Fruit fly (Drosophila melanogaster) whole organism, wandering third instar larva: ENCODE measurements around the gene CG17154.

Source experiments
- Abd-B ChIP-seq: fragments of >200 bp; optimal IDR thresholded peaks from 2 replicates; lab custom pipeline; 2017; ENCODE audit warnings: missing biosample characterization, missing genetic modification characterization
- CG32264 ChIP-seq: fragments of 200-800 bp; sonication (Bioruptor generic); optimal IDR thresholded peaks from 2 replicates; lab custom pipeline; 2016; ENCODE audit warnings: missing biosample characterization, missing genetic modification characterization
- CG9705 ChIP-seq: fragments of 200-800 bp; sonication (Bioruptor generic); optimal IDR thresholded peaks from 2 replicates; lab custom pipeline; 2018; ENCODE audit warnings: missing biosample characterization, mild to moderate bottlenecking, missing genetic modification characterization
- CrebA ChIP-seq: fragments of 200-800 bp; sonication (Bioruptor generic); optimal IDR thresholded peaks from 2 replicates; lab custom pipeline; 2016; ENCODE audit warnings: missing biosample characterization, mild to moderate bottlenecking, missing genetic modification characterization, borderline replicate concordance
- Dfd ChIP-seq: fragments of >200 bp; optimal IDR thresholded peaks from 2 replicates; lab custom pipeline; 2017; ENCODE audit warnings: missing biosample characterization, missing genetic modification characterization
- Dif ChIP-seq: fragments of 200-275, 200-300 bp; sonication (Bioruptor generic); optimal IDR thresholded peaks from 2 replicates; lab custom pipeline; 2018; ENCODE audit warnings: missing biosample characterization, missing genetic modification characterization; ENCODE audit not compliant: partially characterized antibody
- GATAd ChIP-seq: sonication (Bioruptor generic); optimal IDR thresholded peaks from 2 replicates; lab custom pipeline; 2016; ENCODE audit warnings: missing biosample characterization, missing genetic modification characterization
- HLH106 ChIP-seq: fragments of 200-800 bp; optimal IDR thresholded peaks from 3 replicates; lab custom pipeline; 2019; ENCODE audit warnings: missing biosample characterization, mild to moderate bottlenecking, missing genetic modification characterization, moderate library complexity
- Hnf4 ChIP-seq: fragments of 200-800 bp; sonication (Bioruptor generic); optimal IDR thresholded peaks from 2 replicates; lab custom pipeline; 2016; ENCODE audit warnings: missing biosample characterization, mild to moderate bottlenecking, missing genetic modification characterization
- Hr78 ChIP-seq: fragments of >200 bp; optimal IDR thresholded peaks from 2 replicates; lab custom pipeline; 2017; ENCODE audit warnings: missing biosample characterization, missing genetic modification characterization
- Hr83 ChIP-seq: fragments of 200-300 bp; sonication (Bioruptor generic); optimal IDR thresholded peaks from 2 replicates; lab custom pipeline; 2016; ENCODE audit warnings: missing biosample characterization, mild to moderate bottlenecking, missing genetic modification characterization, moderate library complexity; ENCODE audit not compliant: poor library complexity, severe bottlenecking
- Jra ChIP-seq: sonication (Bioruptor generic); optimal IDR thresholded peaks from 2 replicates; lab custom pipeline; 2016; ENCODE audit warnings: missing biosample characterization, missing genetic modification characterization
- Mio ChIP-seq: sonication (Bioruptor generic); optimal IDR thresholded peaks from 2 replicates; lab custom pipeline; 2016; ENCODE audit warnings: missing biosample characterization, missing genetic modification characterization
- Myc ChIP-seq: fragments of >200 bp; optimal IDR thresholded peaks from 2 replicates; lab custom pipeline; 2017
- N ChIP-seq: fragments of >200 bp; optimal IDR thresholded peaks from 2 replicates; lab custom pipeline; 2018; ENCODE audit warnings: missing biosample characterization, missing external identifiers, missing genetic modification characterization
- OdsH ChIP-seq: fragments of 200-800 bp; sonication (Bioruptor generic); optimal IDR thresholded peaks from 2 replicates; lab custom pipeline; 2016; ENCODE audit warnings: missing biosample characterization, mild to moderate bottlenecking, missing genetic modification characterization
- Rel ChIP-seq, 2 experiments: fragments of 200-800 bp; sonication (Bioruptor generic) in 1 of 2; optimal IDR thresholded peaks; 2 replicates in 1 of 2; 3 replicates in 1 of 2; lab custom pipeline; 2016 to 2019; ENCODE audit warnings: mild to moderate bottlenecking in 2 of 2, missing biosample characterization in 2 of 2, missing genetic modification characterization in 2 of 2, moderate library complexity in 1 of 2
- Sp1 ChIP-seq: fragments of 200-800 bp; sonication (Bioruptor generic); optimal IDR thresholded peaks from 3 replicates; lab custom pipeline; 2019; ENCODE audit warnings: missing biosample characterization, mild to moderate bottlenecking, missing genetic modification characterization, moderate library complexity
- Vsx2 ChIP-seq: fragments of 200-300, 225-300 bp; sonication (Bioruptor generic); optimal IDR thresholded peaks from 2 replicates; lab custom pipeline; 2018; ENCODE audit warnings: missing biosample characterization, missing genetic modification characterization; ENCODE audit not compliant: partially characterized antibody
- br ChIP-seq: fragments of 200-800 bp; sonication (Bioruptor generic); optimal IDR thresholded peaks from 2 replicates; lab custom pipeline; 2016; ENCODE audit warnings: missing biosample characterization, missing genetic modification characterization
- brk ChIP-seq: fragments of 200-800 bp; sonication (Bioruptor generic); optimal IDR thresholded peaks from 2 replicates; lab custom pipeline; 2016; ENCODE audit warnings: missing biosample characterization, mild to moderate bottlenecking, missing genetic modification characterization
- dl ChIP-seq, 2 experiments: fragments of 175-275, 200-275 bp in 1 of 2; fragments of 200-275 bp in 1 of 2; sonication (Bioruptor generic); optimal IDR thresholded peaks; lab custom pipeline; 2018; ENCODE audit warnings: mild to moderate bottlenecking in 2 of 2, missing biosample characterization in 2 of 2, missing genetic modification characterization in 2 of 2, moderate library complexity in 2 of 2; ENCODE audit not compliant: partially characterized antibody in 2 of 2, insufficient read depth in 1 of 2
- dmrt93B ChIP-seq: fragments of 200-800 bp; sonication (Bioruptor generic); optimal IDR thresholded peaks from 2 replicates; lab custom pipeline; 2018; ENCODE audit warnings: missing biosample characterization, mild to moderate bottlenecking, missing genetic modification characterization
- dsf ChIP-seq: sonication (Bioruptor generic); optimal IDR thresholded peaks from 2 replicates; lab custom pipeline; 2016; ENCODE audit warnings: missing biosample characterization, missing genetic modification characterization, borderline replicate concordance
- ey ChIP-seq: fragments of 200-800 bp; sonication (Bioruptor generic); optimal IDR thresholded peaks from 2 replicates; lab custom pipeline; 2016; ENCODE audit warnings: missing biosample characterization, missing genetic modification characterization
- foxo ChIP-seq, 2 experiments: fragments of 200-800 bp; sonication (Bioruptor generic); optimal IDR thresholded peaks; 2 replicates in 1 of 2; 3 replicates in 1 of 2; lab custom pipeline; 2016 to 2017; ENCODE audit warnings: missing biosample characterization in 2 of 2, missing genetic modification characterization in 2 of 2
- fru ChIP-seq: fragments of 200-800 bp; sonication (Bioruptor generic); optimal IDR thresholded peaks from 3 replicates; lab custom pipeline; 2016; ENCODE audit warnings: missing biosample characterization, mild to moderate bottlenecking, missing genetic modification characterization
- h ChIP-seq: fragments of 200-800 bp; sonication (Bioruptor generic); optimal IDR thresholded peaks from 3 replicates; lab custom pipeline; 2016; ENCODE audit warnings: missing biosample characterization, mild to moderate bottlenecking, missing genetic modification characterization
- jim ChIP-seq: fragments of 175-275, 200-325 bp; sonication (Bioruptor generic); optimal IDR thresholded peaks from 2 replicates; lab custom pipeline; 2016; ENCODE audit warnings: missing biosample characterization, mild to moderate bottlenecking, missing genetic modification characterization
- lola ChIP-seq: fragments of >200 bp; optimal IDR thresholded peaks from 2 replicates; lab custom pipeline; 2017; ENCODE audit warnings: missing biosample characterization, missing genetic modification characterization
- pan ChIP-seq: fragments of >200 bp; optimal IDR thresholded peaks from 2 replicates; lab custom pipeline; 2017
- psq ChIP-seq: fragments of 200-800 bp; sonication (Bioruptor generic); optimal IDR thresholded peaks from 3 replicates; lab custom pipeline; 2017; ENCODE audit warnings: missing biosample characterization, mild to moderate bottlenecking, missing genetic modification characterization, moderate library complexity
- rgr ChIP-seq: fragments of 200-800 bp; sonication (Bioruptor generic); optimal IDR thresholded peaks from 3 replicates; lab custom pipeline; 2016; ENCODE audit warnings: missing biosample characterization, mild to moderate bottlenecking, missing genetic modification characterization
- sage ChIP-seq: fragments of 200-800 bp; sonication (Bioruptor generic); optimal IDR thresholded peaks from 2 replicates; lab custom pipeline; 2016; ENCODE audit warnings: missing biosample characterization, mild to moderate bottlenecking, missing genetic modification characterization
- sv ChIP-seq: fragments of 200-800 bp; sonication (Bioruptor generic); optimal IDR thresholded peaks from 3 replicates; lab custom pipeline; 2016; ENCODE audit warnings: missing biosample characterization, missing genetic modification characterization
- tai ChIP-seq: sonication (Bioruptor generic); optimal IDR thresholded peaks from 2 replicates; lab custom pipeline; 2016; ENCODE audit warnings: missing biosample characterization, missing genetic modification characterization
- usp ChIP-seq: fragments of >200 bp; optimal IDR thresholded peaks from 2 replicates; lab custom pipeline; 2017; ENCODE audit warnings: missing biosample characterization, missing genetic modification characterization
- woc ChIP-seq: sonication (Bioruptor generic); optimal IDR thresholded peaks from 2 replicates; lab custom pipeline; 2016; ENCODE audit warnings: missing biosample characterization, mild to moderate bottlenecking, missing genetic modification characterization

The CG17154 gene

DNA sequence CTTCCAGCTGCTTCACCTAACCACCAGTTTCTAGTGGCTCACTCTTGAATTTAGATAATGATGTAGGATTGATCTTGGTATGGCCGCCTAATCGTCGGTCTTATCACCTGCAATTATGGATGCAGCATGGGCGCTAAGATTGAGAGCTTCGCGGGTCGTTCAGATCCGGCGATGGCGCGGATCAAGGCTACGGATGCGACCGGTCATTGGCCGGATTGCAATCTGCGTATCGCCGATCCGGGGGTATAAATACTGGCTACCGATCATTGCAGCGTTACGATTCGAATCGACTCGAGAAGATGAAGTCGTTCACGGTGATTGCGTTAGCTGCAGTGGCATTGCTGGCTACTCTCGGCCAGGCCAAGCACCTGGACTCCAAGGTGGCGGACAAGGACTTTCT lies 40.7 kb downstream of the CG17154 start, which contains the start of gene Lsp2:
TSS of gene Lsp2 (plus strand) at position 283 of the 400 bp plus-strand sequence.
- no peak for TF ChIP-seq GATAd (GFP tag; lab: Kevin White, UChicago)
- TF ChIP-seq Hnf4 (GFP tag; lab: Kevin White, UChicago) = peak; percentile 0

DNA sequence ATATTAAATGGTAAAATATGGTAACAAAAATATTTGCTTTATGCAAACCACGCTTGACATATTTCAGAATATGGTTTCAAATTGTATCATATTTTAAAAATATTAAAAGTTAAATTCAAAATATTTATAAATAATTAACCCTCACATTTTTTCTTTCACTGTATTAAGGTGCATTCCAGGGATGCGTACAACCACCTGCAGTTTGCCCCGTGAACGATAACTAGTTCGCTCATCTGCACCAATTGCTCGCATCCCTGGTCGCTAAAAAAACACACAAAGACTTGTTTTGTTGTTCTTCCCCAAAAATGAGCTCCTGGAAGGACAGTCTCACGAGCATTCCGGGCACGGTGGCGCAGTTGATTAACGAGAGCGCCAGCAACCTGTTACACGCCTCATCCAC lies 43.5 kb downstream of the CG17154 start, which contains the start of gene DEF8:
TSS of gene DEF8 (plus strand) at position 229 of the 400 bp plus-strand sequence.
- TF ChIP-seq dsf (GFP tag; lab: Kevin White, UChicago) = no peak
- peak; percentile 65 for TF ChIP-seq fru (GFP tag; lab: Kevin White, UChicago)
- peak; percentile 37 for TF ChIP-seq br (GFP tag; lab: Kevin White, UChicago)
- TF ChIP-seq N (GFP tag; lab: Kevin White, UChicago) = no peak
- TF ChIP-seq sv (GFP tag; lab: Kevin White, UChicago) = peak; percentile 30
- TF ChIP-seq psq (GFP tag; lab: Kevin White, UChicago) = peak; percentile 72
- TF ChIP-seq Sp1 (GFP tag; lab: Kevin White, UChicago) = peak; percentile 85
- no peak for TF ChIP-seq jim (GFP tag; lab: Kevin White, UChicago)
- TF ChIP-seq woc (GFP tag; lab: Kevin White, UChicago) = peak; percentile 71
- TF ChIP-seq foxo (GFP tag; optimal IDR thresholded peaks at IDR 0.05; lab: Kevin White, UChicago) = peak in 1 of 2 experiments; percentile 76
- peak; percentile 30 for TF ChIP-seq Hnf4 (GFP tag; lab: Kevin White, UChicago)
- peak; percentile 78 for TF ChIP-seq rgr (GFP tag; lab: Kevin White, UChicago)
- TF ChIP-seq Myc = no peak
- TF ChIP-seq HLH106 (tag; lab: Kevin White, UChicago) = peak; percentile 84
- TF ChIP-seq Hr83 (GFP tag; lab: Kevin White, UChicago) = peak; percentile 78
- TF ChIP-seq usp (GFP tag; lab: Kevin White, UChicago) = no peak
- no peak for TF ChIP-seq Vsx2 (GFP tag; lab: Kevin White, UChicago)
- peak; percentile 58 for TF ChIP-seq h (GFP tag; lab: Kevin White, UChicago)
- TF ChIP-seq OdsH = peak; percentile 78
- peak; percentile 52 for TF ChIP-seq CG9705 (GFP tag; lab: Kevin White, UChicago)
- TF ChIP-seq Dif (GFP tag; lab: Kevin White, UChicago) = no peak
- peak; percentile 38 for TF ChIP-seq ey
- no peak for TF ChIP-seq Rel (GFP tag; optimal IDR thresholded peaks at IDR 0.05; lab: Kevin White, UChicago)
- peak; percentile 99 for TF ChIP-seq Rel (tag; optimal IDR thresholded peaks at IDR 0.05; lab: Kevin White, UChicago)
- peak; percentile 24 for TF ChIP-seq brk (GFP tag; lab: Kevin White, UChicago)
- TF ChIP-seq Abd-B = no peak
- peak; percentile 23 for TF ChIP-seq dmrt93B
- TF ChIP-seq Dfd (GFP tag; lab: Kevin White, UChicago) = no peak

DNA sequence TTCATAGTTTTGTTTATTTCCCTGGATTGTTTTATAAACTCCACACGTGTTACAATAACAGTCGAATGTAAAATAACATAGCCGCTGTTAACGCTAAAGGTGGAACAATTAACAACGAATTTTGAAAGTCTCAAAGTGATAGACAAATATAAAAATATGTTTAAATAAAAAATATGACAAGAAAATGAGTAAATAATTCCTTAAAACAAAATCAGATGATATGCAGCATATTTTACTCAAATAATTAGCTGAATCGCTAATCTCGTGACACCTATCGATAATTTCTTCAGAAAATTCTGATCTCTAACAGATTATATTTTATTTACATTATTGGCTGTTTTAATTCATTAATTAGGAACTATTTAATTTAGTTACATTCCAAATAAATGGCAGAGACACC lies 48.2 kb downstream of the CG17154 start, which contains the start of the genes CG5645 and Atg12:
TSS of gene CG5645 (minus strand) at position 77 of the 400 bp plus-strand sequence.
TSS of gene Atg12 (plus strand) at position 338 of the 400 bp plus-strand sequence.
- no peak for TF ChIP-seq dmrt93B
- peak; percentile 46 for TF ChIP-seq ey
- peak; percentile 13 for TF ChIP-seq CG32264 (GFP tag; lab: Kevin White, UChicago)
- peak; percentile 48 for TF ChIP-seq psq (GFP tag; lab: Kevin White, UChicago)
- TF ChIP-seq Sp1 (GFP tag; lab: Kevin White, UChicago) = peak; percentile 46
- TF ChIP-seq HLH106 (tag; lab: Kevin White, UChicago) = peak; percentile 67
- no peak for TF ChIP-seq jim (GFP tag; lab: Kevin White, UChicago)
- TF ChIP-seq sage (GFP tag; lab: Kevin White, UChicago) = no peak
- no peak for TF ChIP-seq Rel (GFP tag; optimal IDR thresholded peaks at IDR 0.05; lab: Kevin White, UChicago)
- TF ChIP-seq Rel (tag; optimal IDR thresholded peaks at IDR 0.05; lab: Kevin White, UChicago) = peak; percentile 43
- peak; percentile 71 for TF ChIP-seq brk (GFP tag; lab: Kevin White, UChicago)
- TF ChIP-seq Hr83 (GFP tag; lab: Kevin White, UChicago) = no peak
- TF ChIP-seq lola = no peak
- TF ChIP-seq N (GFP tag; lab: Kevin White, UChicago) = no peak
- TF ChIP-seq foxo (GFP tag; optimal IDR thresholded peaks at IDR 0.05; lab: Kevin White, UChicago) = peak in 1 of 2 experiments; percentile 83
- TF ChIP-seq fru (GFP tag; lab: Kevin White, UChicago) = peak; percentile 69
- TF ChIP-seq sv (GFP tag; lab: Kevin White, UChicago) = no peak
- TF ChIP-seq rgr (GFP tag; lab: Kevin White, UChicago) = peak; percentile 74
- no peak for TF ChIP-seq dl (GFP tag; optimal IDR thresholded peaks at IDR 0.05; lab: Kevin White, UChicago; ENCODE audit: insufficient read depth in 1 of 2, partially characterized antibody in 2 of 2)
- TF ChIP-seq OdsH = peak; percentile 65
- TF ChIP-seq br (GFP tag; lab: Kevin White, UChicago) = peak; percentile 36
- TF ChIP-seq Dif (GFP tag; lab: Kevin White, UChicago) = no peak
- peak; percentile 76 for TF ChIP-seq woc (GFP tag; lab: Kevin White, UChicago)
- TF ChIP-seq Abd-B = no peak
- no peak for TF ChIP-seq Mio (GFP tag; lab: Kevin White, UChicago)
- no peak for TF ChIP-seq CrebA
- TF ChIP-seq Jra = peak; percentile 79
- no peak for TF ChIP-seq Vsx2 (GFP tag; lab: Kevin White, UChicago)
- TF ChIP-seq Hr78 = no peak
- TF ChIP-seq Myc = no peak
- TF ChIP-seq pan = no peak
- no peak for TF ChIP-seq tai (GFP tag; lab: Kevin White, UChicago)
- no peak for TF ChIP-seq usp (GFP tag; lab: Kevin White, UChicago)
- TF ChIP-seq dsf (GFP tag; lab: Kevin White, UChicago) = peak; percentile 46
- no peak for TF ChIP-seq GATAd (GFP tag; lab: Kevin White, UChicago)
- peak; percentile 76 for TF ChIP-seq CG9705 (GFP tag; lab: Kevin White, UChicago)
- peak; percentile 84 for TF ChIP-seq h (GFP tag; lab: Kevin White, UChicago)
- peak; percentile 81 for TF ChIP-seq Hnf4 (GFP tag; lab: Kevin White, UChicago)
- no peak for TF ChIP-seq Dfd (GFP tag; lab: Kevin White, UChicago)
